Fruit fly (Drosophila melanogaster): ENCODE measurements around the gene chp.
A peak's percentile ranks its signal among the peaks of the same experiment; 100 is the strongest.

The chp gene

dm6 chr3R:31197142-31197994 is 13.2 kb downstream of the chp start:
- no peak for TF ChIP-seq CG34367 (tag; optimal IDR thresholded peaks at IDR 0.05)
- no peak for TF ChIP-seq D1 (tag; optimal IDR thresholded peaks at IDR 0.05)
- 0 out of 3 replicates have a peak, but pooled peaks have one; percentile 33 for TF ChIP-seq CG4496 (GFP tag; IDR thresholded peaks at IDR 0.05)
- no peak for TF ChIP-seq Snoo (tag; optimal IDR thresholded peaks at IDR 0.05)
- no peak for TF ChIP-seq CG17806 (tag; optimal IDR thresholded peaks at IDR 0.05)
- TF ChIP-seq CG14655 (GFP tag; optimal IDR thresholded peaks at IDR 0.05), result peak; percentile 9
- peak; percentile 2 for TF ChIP-seq Pif1A (GFP tag; optimal IDR thresholded peaks at IDR 0.05)
- TF ChIP-seq CG13204 (GFP tag; optimal IDR thresholded peaks at IDR 0.05), result no peak
- TF ChIP-seq Ets98B (GFP tag; IDR thresholded peaks at IDR 0.05), result no peak
- TF ChIP-seq CG8301 (tag; optimal IDR thresholded peaks at IDR 0.05), result no peak
- no peak for TF ChIP-seq fd96Ca (GFP tag; IDR thresholded peaks at IDR 0.05)
- no peak for TF ChIP-seq EcR (GFP tag; optimal IDR thresholded peaks at IDR 0.05)

dm6 chr3R:31196731-31197130 is 13.8 kb downstream of the chp start, which contains the start of gene CG1544:
Gene CG1544 (plus strand): TSS chr3R:31196916.
- peak; percentile 40 for TF ChIP-seq EcR (GFP tag; optimal IDR thresholded peaks at IDR 0.05)
- TF ChIP-seq fd96Ca (GFP tag; IDR thresholded peaks at IDR 0.05), result 0 out of 3 replicates have a peak, but pooled peaks have one; percentile 20
- no peak for TF ChIP-seq CG10348 (GFP tag; IDR thresholded peaks at IDR 0.05)
- no peak for TF ChIP-seq CG17806 (tag; optimal IDR thresholded peaks at IDR 0.05)

- no peak for TF ChIP-seq CG32121 (GFP tag; IDR thresholded peaks at IDR 0.05)
- no peak for TF ChIP-seq CG8301 (tag; optimal IDR thresholded peaks at IDR 0.05)
- TF ChIP-seq CG12605 (GFP tag; IDR thresholded peaks at IDR 0.05), result no peak
- TF ChIP-seq CG34367 (tag; optimal IDR thresholded peaks at IDR 0.05), result no peak
- TF ChIP-seq CG4496 (GFP tag; IDR thresholded peaks at IDR 0.05), result no peak
- no peak for TF ChIP-seq D1 (tag; optimal IDR thresholded peaks at IDR 0.05)
- no peak for TF ChIP-seq Snoo (tag; optimal IDR thresholded peaks at IDR 0.05)
- no peak for TF ChIP-seq CG9948 (tag; optimal IDR thresholded peaks at IDR 0.05)
Observed at dm6 chr3R:31195695-31196113, 14.8 kb downstream of the chp start, which contains the start of gene mesh. Gene mesh (minus strand): TSS chr3R:31195762.

- TF ChIP-seq D1 (tag; optimal IDR thresholded peaks at IDR 0.05), result no peak
- TF ChIP-seq EcR (GFP tag; optimal IDR thresholded peaks at IDR 0.05), result no peak
- TF ChIP-seq CG14655 (GFP tag; optimal IDR thresholded peaks at IDR 0.05), result no peak
- no peak for TF ChIP-seq CG8301 (tag; optimal IDR thresholded peaks at IDR 0.05)
- TF ChIP-seq CG13204 (GFP tag; optimal IDR thresholded peaks at IDR 0.05), result no peak
- no peak for TF ChIP-seq Pif1A (GFP tag; optimal IDR thresholded peaks at IDR 0.05)
- no peak for TF ChIP-seq Snoo (tag; optimal IDR thresholded peaks at IDR 0.05)
- no peak for TF ChIP-seq CG12605 (GFP tag; IDR thresholded peaks at IDR 0.05)
- no peak for TF ChIP-seq CG8159 (tag; optimal IDR thresholded peaks at IDR 0.05)
- no peak for TF ChIP-seq rn (GFP tag; IDR thresholded peaks at IDR 0.05)
- TF ChIP-seq CG34367 (tag; optimal IDR thresholded peaks at IDR 0.05), result no peak
- no peak for TF ChIP-seq CG32121 (GFP tag; IDR thresholded peaks at IDR 0.05)
- TF ChIP-seq CG10348 (GFP tag; IDR thresholded peaks at IDR 0.05), result no peak
Observed at dm6 chr3R:31194627-31195026, 15.9 kb downstream of the chp start.

- no peak for TF ChIP-seq Snoo (tag; optimal IDR thresholded peaks at IDR 0.05)
- no peak for TF ChIP-seq gl (tag; optimal IDR thresholded peaks at IDR 0.05)
- no peak for TF ChIP-seq CG12605 (GFP tag; IDR thresholded peaks at IDR 0.05)
- TF ChIP-seq Pif1A (GFP tag; optimal IDR thresholded peaks at IDR 0.05), result no peak
- TF ChIP-seq Ets98B (GFP tag; IDR thresholded peaks at IDR 0.05), result no peak
- no peak for TF ChIP-seq EcR (GFP tag; optimal IDR thresholded peaks at IDR 0.05)
- TF ChIP-seq fd96Ca (GFP tag; IDR thresholded peaks at IDR 0.05), result no peak
- TF ChIP-seq CG15710 (tag; optimal IDR thresholded peaks at IDR 0.05), result no peak
- no peak for TF ChIP-seq CG34367 (tag; optimal IDR thresholded peaks at IDR 0.05)
- no peak for TF ChIP-seq CG8301 (tag; optimal IDR thresholded peaks at IDR 0.05)
Observed at dm6 chr3R:31193062-31193461, 17.5 kb downstream of the chp start, which contains the start of gene bnk. Gene bnk (plus strand): TSS chr3R:31193362.

- no peak for TF ChIP-seq CG8159 (tag; optimal IDR thresholded peaks at IDR 0.05)
- TF ChIP-seq fd96Ca (GFP tag; IDR thresholded peaks at IDR 0.05), result no peak
- no peak for TF ChIP-seq CG15710 (tag; optimal IDR thresholded peaks at IDR 0.05)
- TF ChIP-seq CG4496 (GFP tag; IDR thresholded peaks at IDR 0.05), result no peak
- TF ChIP-seq CG10348 (GFP tag; IDR thresholded peaks at IDR 0.05), result no peak
- TF ChIP-seq Ets98B (GFP tag; IDR thresholded peaks at IDR 0.05), result no peak
- TF ChIP-seq Pif1B (GFP tag; optimal IDR thresholded peaks at IDR 0.05), result no peak
- no peak for TF ChIP-seq CG9948 (tag; optimal IDR thresholded peaks at IDR 0.05)
- no peak for TF ChIP-seq CG34367 (tag; optimal IDR thresholded peaks at IDR 0.05)
- no peak for TF ChIP-seq D1 (tag; optimal IDR thresholded peaks at IDR 0.05)
- TF ChIP-seq CG8301 (tag; optimal IDR thresholded peaks at IDR 0.05), result no peak
- no peak for TF ChIP-seq Pif1A (GFP tag; optimal IDR thresholded peaks at IDR 0.05)
- no peak for TF ChIP-seq CG12605 (GFP tag; IDR thresholded peaks at IDR 0.05)
Observed at dm6 chr3R:31181816-31182215, 28.7 kb downstream of the chp start.
